Fruit fly (Drosophila melanogaster) whole organism, adult: ENCODE results near the gene CG12499.

Experiments
- CG11617 ChIP-seq: fragments of 200-800 bp; sonication (Bioruptor generic); optimal IDR thresholded peaks from 2 replicates; lab custom pipeline; 2017; ENCODE audit warnings: mild to moderate bottlenecking, missing biosample characterization, missing genetic modification reagents, missing genetic modification characterization
- CG1620 ChIP-seq: fragments of 200-800 bp; sonication (Bioruptor generic); optimal IDR thresholded peaks from 2 replicates; lab custom pipeline; 2016; ENCODE audit warnings: missing biosample characterization, missing genetic modification characterization
- CG7045 ChIP-seq: fragments of 200-800 bp; sonication (Bioruptor generic); optimal IDR thresholded peaks from 2 replicates; lab custom pipeline; 2017; ENCODE audit warnings: missing biosample characterization, mild to moderate bottlenecking, missing genetic modification characterization
- bab1 ChIP-seq: fragments of 200-800 bp; sonication (Bioruptor generic); optimal IDR thresholded peaks from 3 replicates; lab custom pipeline; 2019; ENCODE audit warnings: missing biosample characterization, mild to moderate bottlenecking, missing genetic modification characterization, moderate library complexity
- kay ChIP-seq: fragments of 200-800 bp; sonication (Bioruptor generic); peaks from one replicate; lab custom pipeline; 2016; ENCODE audit warnings: missing biosample characterization, missing genetic modification characterization, borderline replicate concordance

DNA sequence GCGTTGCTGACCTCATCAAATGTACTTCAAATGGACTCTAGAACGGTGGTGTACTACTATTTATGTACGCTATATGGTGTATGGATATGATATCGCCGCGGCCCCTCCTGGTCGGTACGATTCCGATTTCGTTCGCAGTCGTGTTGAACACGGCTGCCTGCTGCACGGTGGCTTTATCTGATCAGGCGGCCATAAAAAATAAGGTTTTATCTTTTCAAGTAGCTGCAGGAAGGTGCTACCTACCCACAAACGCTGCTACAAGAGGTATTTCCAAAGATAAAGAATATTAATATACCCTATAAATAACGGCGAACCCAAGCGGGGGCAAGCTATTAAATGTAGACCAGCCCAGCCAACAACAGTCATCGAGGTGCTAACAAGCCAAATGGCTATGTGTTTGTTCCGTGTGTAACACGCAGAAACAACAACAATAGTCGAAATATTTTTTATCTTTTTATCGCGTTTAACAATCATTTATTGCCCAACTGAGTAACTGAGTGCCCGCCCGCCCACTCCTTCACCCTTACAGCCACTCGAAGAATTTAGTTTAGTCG is 3.6 kb upstream of the CG12499 start:
- TF ChIP-seq kay (GFP tag; lab: Kevin White, UChicago) (no peak), CG11617 (GFP tag; lab: Kevin White, UChicago) (no peak), CG7045 (GFP tag; lab: Kevin White, UChicago) (no peak), bab1 (no peak), CG1620 (GFP tag; lab: Kevin White, UChicago) (no peak)
